Worm (Caenorhabditis elegans) whole organism, L4 larva: Measurements from ENCODE around the gene taf-3.

ENCODE experiments used
- D1046.2 ChIP-seq: fragments of 200-800 bp; sonication (Bioruptor generic); IDR thresholded peaks from 2 replicates; pipeline ENCODE4 v1.3.6; 2022; ENCODE audit warnings: missing genetic modification characterization, missing compliant biosample characterization
- F26F4.8 ChIP-seq: fragments of 200-800 bp; sonication (Bioruptor generic); conservative IDR thresholded peaks from 2 replicates; pipeline ENCODE4 v1.3.6; 2022; ENCODE audit warnings: missing genetic modification characterization, missing compliant biosample characterization
- F44E2.7 ChIP-seq: fragments of 200-800 bp; sonication (Bioruptor generic); IDR thresholded peaks from 2 replicates; pipeline ENCODE4 v2.1.2; 2022; ENCODE audit warnings: missing genetic modification characterization, missing compliant biosample characterization
- T26A8.4 ChIP-seq: fragments of 200-800 bp; sonication (Bioruptor generic); IDR thresholded peaks from 2 replicates; pipeline ENCODE4 v1.3.6; 2022; ENCODE audit warnings: missing genetic modification characterization, missing compliant biosample characterization
- Y105C5A.15 ChIP-seq: fragments of 200-800 bp; sonication (Bioruptor generic); IDR thresholded peaks from 2 replicates; pipeline ENCODE4 v1.3.6; 2022; ENCODE audit warnings: missing genetic modification characterization, missing compliant biosample characterization
- Y75B8A.6 ChIP-seq: fragments of 200-800 bp; sonication (Bioruptor generic); IDR thresholded peaks from 2 replicates; pipeline ENCODE4 v1.3.6; 2022; ENCODE audit warnings: missing genetic modification reagents, missing genetic modification characterization, missing compliant biosample characterization
- ZK546.5 ChIP-seq, 2 experiments: sonication (generic microtip); optimal IDR thresholded peaks; 2 replicates each; lab custom pipeline; 2017; ENCODE audit warnings: missing biosample characterization in 2 of 2, missing genetic modification characterization in 2 of 2
- aha-1 ChIP-seq: fragments of 150-350 bp; peaks from one replicate; lab custom pipeline; 2014; ENCODE audit warnings: missing biosample characterization, missing genetic modification characterization
- arid-1 ChIP-seq: fragments of 200-800 bp; sonication (Bioruptor generic); conservative IDR thresholded peaks from 2 replicates; pipeline ENCODE4 v1.3.6; 2022; ENCODE audit warnings: missing genetic modification reagents, missing genetic modification characterization, missing compliant biosample characterization
- ceh-20 ChIP-seq: fragments of 200-800 bp; sonication (Bioruptor generic); IDR thresholded peaks from 2 replicates; pipeline ENCODE4 v1.3.6; 2022; ENCODE audit warnings: missing genetic modification reagents, missing genetic modification characterization, missing compliant biosample characterization
- ceh-62 ChIP-seq: sonication (generic microtip); optimal IDR thresholded peaks from 2 replicates; lab custom pipeline; 2017; ENCODE audit warnings: missing biosample characterization, missing genetic modification characterization
- dmd-6 ChIP-seq: fragments of 200-800 bp; sonication (Bioruptor generic); IDR thresholded peaks from 2 replicates; pipeline ENCODE4 v1.3.6; 2022; ENCODE audit warnings: missing genetic modification reagents, missing genetic modification characterization, missing compliant biosample characterization
- dpl-1 ChIP-seq: fragments of 150-350 bp; optimal IDR thresholded peaks from 2 replicates; lab custom pipeline; 2014; ENCODE audit warnings: missing biosample characterization, missing genetic modification reagents, missing genetic modification characterization
- duxl-1 ChIP-seq: sonication (generic microtip); optimal IDR thresholded peaks from 2 replicates; lab custom pipeline; 2016; ENCODE audit warnings: mild to moderate bottlenecking, missing genetic modification characterization, moderate library complexity, missing compliant biosample characterization; ENCODE audit not compliant: poor library complexity
- dve-1 ChIP-seq: sonication (generic microtip); optimal IDR thresholded peaks from 2 replicates; lab custom pipeline; 2017; ENCODE audit warnings: antibody characterized with exemption, mild to moderate bottlenecking, missing genetic modification characterization, missing compliant biosample characterization; ENCODE audit not compliant: insufficient read depth
- fkh-10 ChIP-seq: fragments of 150-350 bp; optimal IDR thresholded peaks from 2 replicates; lab custom pipeline; 2014; ENCODE audit warnings: missing biosample characterization, missing genetic modification reagents, missing genetic modification characterization
- gei-8 ChIP-seq: fragments of 200-800 bp; sonication (Bioruptor generic); optimal IDR thresholded peaks from 2 replicates; lab custom pipeline; 2018; ENCODE audit warnings: mild to moderate bottlenecking, missing genetic modification characterization, missing compliant biosample characterization
- hif-1 ChIP-seq, 2 experiments: sonication (generic microtip); optimal IDR thresholded peaks; 2 replicates each; lab custom pipeline; 2016 to 2017; ENCODE audit warnings: missing compliant biosample characterization in 2 of 2, missing genetic modification characterization in 2 of 2, missing genetic modification reagents in 2 of 2, missing genotype in 2 of 2, mild to moderate bottlenecking in 1 of 2
- hlh-11 ChIP-seq: fragments of 200-800 bp; sonication (Bioruptor generic); optimal IDR thresholded peaks from 2 replicates; lab custom pipeline; 2018; ENCODE audit warnings: mild to moderate bottlenecking, missing genetic modification characterization, missing compliant biosample characterization
- hlh-30 ChIP-seq: sonication (generic microtip); optimal IDR thresholded peaks from 2 replicates; lab custom pipeline; 2017; ENCODE audit warnings: antibody characterized with exemption, mild to moderate bottlenecking, missing genetic modification characterization, missing compliant biosample characterization; ENCODE audit not compliant: insufficient read depth
- jun-1 ChIP-seq: fragments of 150-350 bp; optimal IDR thresholded peaks from 2 replicates; lab custom pipeline; 2014; ENCODE audit warnings: missing biosample characterization, missing genetic modification reagents, missing genetic modification characterization
- lim-7 ChIP-seq: fragments of 200-800 bp; sonication (Bioruptor generic); IDR thresholded peaks from 2 replicates; pipeline ENCODE4 v1.3.6; 2022; ENCODE audit warnings: missing genetic modification characterization, missing compliant biosample characterization
- lin-13 ChIP-seq: fragments of 150-350 bp; optimal IDR thresholded peaks from 2 replicates; lab custom pipeline; 2014; ENCODE audit warnings: missing biosample characterization, missing genetic modification reagents, missing genetic modification characterization
- lin-38 ChIP-seq: fragments of 200-800 bp; sonication (Bioruptor generic); IDR thresholded peaks from 2 replicates; pipeline ENCODE4 v1.3.6; 2022; ENCODE audit warnings: missing genetic modification reagents, missing genetic modification characterization, missing compliant biosample characterization
- lir-3 ChIP-seq: sonication (generic microtip); optimal IDR thresholded peaks from 2 replicates; lab custom pipeline; 2016; ENCODE audit warnings: mild to moderate bottlenecking, missing genetic modification characterization, missing compliant biosample characterization
- lsy-2 ChIP-seq, 2 experiments: fragments of 150-350 bp in 1 of 2; sonication (generic microtip) in 1 of 2; optimal IDR thresholded peaks; 2 replicates each; lab custom pipeline; 2014 to 2017; ENCODE audit warnings: missing biosample characterization in 2 of 2, missing genetic modification characterization in 2 of 2
- madf-9 ChIP-seq: fragments of 200-800 bp; sonication (Bioruptor generic); conservative IDR thresholded peaks from 2 replicates; pipeline ENCODE4 v1.3.6; 2022; ENCODE audit warnings: missing genetic modification reagents, missing genetic modification characterization, missing compliant biosample characterization
- mdl-1 ChIP-seq, 2 experiments: fragments of 150-350 bp in 1 of 2; sonication (generic microtip) in 1 of 2; optimal IDR thresholded peaks; 2 replicates each; lab custom pipeline; 2014 to 2017; ENCODE audit warnings: missing biosample characterization in 2 of 2, missing genetic modification characterization in 2 of 2
- mdt-29 ChIP-seq: fragments of 200-800 bp; sonication (Bioruptor generic); IDR thresholded peaks from 2 replicates; pipeline ENCODE4 v1.3.6; 2022; ENCODE audit warnings: missing genetic modification reagents, missing genetic modification characterization, missing compliant biosample characterization
- mep-1 ChIP-seq: fragments of 150-350 bp; sonication (generic microtip); optimal IDR thresholded peaks from 3 replicates; lab custom pipeline; 2014; ENCODE audit warnings: missing biosample characterization, missing genetic modification characterization
- mes-2 ChIP-seq: sonication (generic microtip); optimal IDR thresholded peaks from 2 replicates; lab custom pipeline; 2016; ENCODE audit warnings: missing genotype, mild to moderate bottlenecking, missing genetic modification characterization, missing compliant biosample characterization; ENCODE audit not compliant: poor library complexity, severe bottlenecking
- mxl-3 ChIP-seq: fragments of 200-800 bp; sonication (Bioruptor generic); optimal IDR thresholded peaks from 2 replicates; lab custom pipeline; 2018; ENCODE audit warnings: mild to moderate bottlenecking, missing genetic modification characterization, missing compliant biosample characterization
- nhr-102 ChIP-seq: sonication (generic microtip); optimal IDR thresholded peaks from 2 replicates; lab custom pipeline; 2016; ENCODE audit warnings: mild to moderate bottlenecking, missing genetic modification characterization, moderate library complexity, missing compliant biosample characterization
- nhr-111 ChIP-seq: fragments of 200-800 bp; sonication (Bioruptor generic); optimal IDR thresholded peaks from 2 replicates; lab custom pipeline; 2018; ENCODE audit warnings: mild to moderate bottlenecking, missing genetic modification characterization, missing compliant biosample characterization
- nhr-25 ChIP-seq: sonication (generic microtip); optimal IDR thresholded peaks from 2 replicates; lab custom pipeline; 2017; ENCODE audit warnings: missing genetic modification characterization, mild to moderate bottlenecking, missing compliant biosample characterization, antibody characterized with exemption, moderate library complexity, borderline replicate concordance; ENCODE audit not compliant: insufficient read depth
- nhr-41 ChIP-seq: fragments of 200-800 bp; sonication (Bioruptor generic); IDR thresholded peaks from 2 replicates; pipeline ENCODE4 v1.3.6; 2022; ENCODE audit warnings: missing genetic modification reagents, missing genetic modification characterization, missing compliant biosample characterization
- nhr-42 ChIP-seq: fragments of 200-800 bp; sonication (Bioruptor generic); IDR thresholded peaks from 2 replicates; pipeline ENCODE4 v1.3.6; 2022; ENCODE audit warnings: missing genetic modification characterization, missing compliant biosample characterization
- pha-4 ChIP-seq, 2 experiments: fragments of 150-350 bp in 1 of 2; fragments of 200-800 bp in 1 of 2; sonication (Bioruptor generic) in 1 of 2; IDR thresholded peaks in 1 of 2; optimal IDR thresholded peaks in 1 of 2; 2 replicates each; pipeline versions ENCODE4 v1.3.6 to Lab custom; 2014 to 2022; ENCODE audit warnings: missing genetic modification characterization in 2 of 2, missing genetic modification reagents in 2 of 2, missing biosample characterization in 1 of 2, missing compliant biosample characterization in 1 of 2
- pqm-1 ChIP-seq: sonication (generic microtip); optimal IDR thresholded peaks from 2 replicates; lab custom pipeline; 2017; ENCODE audit warnings: missing biosample characterization, missing genetic modification characterization
- rbr-2 ChIP-seq: sonication (generic microtip); optimal IDR thresholded peaks from 2 replicates; lab custom pipeline; 2016; ENCODE audit warnings: missing genotype, missing genetic modification characterization, missing compliant biosample characterization
- sdz-12 ChIP-seq: fragments of 200-800 bp; sonication (Bioruptor generic); optimal IDR thresholded peaks from 2 replicates; lab custom pipeline; 2018; ENCODE audit warnings: mild to moderate bottlenecking, missing genetic modification characterization, missing compliant biosample characterization
- snpc-4 ChIP-seq: fragments of 150-350 bp; optimal IDR thresholded peaks from 2 replicates; lab custom pipeline; 2014; ENCODE audit warnings: missing biosample characterization, missing genetic modification characterization
- spr-3 ChIP-seq: fragments of 200-800 bp; sonication (Bioruptor generic); optimal IDR thresholded peaks from 2 replicates; lab custom pipeline; 2018; ENCODE audit warnings: mild to moderate bottlenecking, missing genetic modification characterization, missing compliant biosample characterization
- tag-97 ChIP-seq: fragments of 200-800 bp; sonication (Bioruptor generic); IDR thresholded peaks from 2 replicates; pipeline ENCODE4 v1.3.6; 2022; ENCODE audit warnings: missing genetic modification characterization, missing compliant biosample characterization
- tra-1 ChIP-seq: fragments of 200-800 bp; sonication (Bioruptor generic); IDR thresholded peaks from 2 replicates; pipeline ENCODE4 v1.3.6; 2022; ENCODE audit warnings: missing genetic modification reagents, missing genetic modification characterization, missing compliant biosample characterization
- unc-62 ChIP-seq, 3 experiments: fragments of 150-350 bp in 1 of 3; sonication (generic microtip); optimal IDR thresholded peaks in 2 of 3; peaks in 1 of 3; 1 replicate in 1 of 3; 2 replicates in 2 of 3; lab custom pipeline; 2014 to 2017; ENCODE audit warnings: missing biosample characterization in 3 of 3, missing genetic modification characterization in 3 of 3, missing genetic modification reagents in 3 of 3, missing genotype in 1 of 3
- vab-7 ChIP-seq: fragments of 200-800 bp; sonication (Bioruptor generic); IDR thresholded peaks from 2 replicates; pipeline ENCODE4 v1.3.6; 2022; ENCODE audit warnings: missing genetic modification reagents, missing genetic modification characterization, missing compliant biosample characterization
- zip-2 ChIP-seq: fragments of 150-350 bp; optimal IDR thresholded peaks from 2 replicates; lab custom pipeline; 2014; ENCODE audit warnings: missing biosample characterization, missing genetic modification characterization
- ztf-11 ChIP-seq: fragments of 150-350 bp; optimal IDR thresholded peaks from 2 replicates; lab custom pipeline; 2014; ENCODE audit warnings: missing biosample characterization, missing genetic modification characterization

taf-3 gene

ce11 chrX:16331932-16332485, at the start of gene taf-3 (continued):
- TF ChIP-seq nhr-41 (GFP tag; lab: Robert Waterston, UW) (no peak), ztf-11 (tag; lab: Kevin White, UChicago) (no peak), lsy-2 (tag; optimal IDR thresholded peaks at IDR 0.05; lab: Kevin White, UChicago) (peak in 1 of 2 experiments; percentile 61), duxl-1 (no peak), pqm-1 (tag; lab: Kevin White, UChicago) (no peak), mes-2 (tag; lab: Kevin White, UChicago) (peak; percentile 76), mep-1 (tag; lab: Kevin White, UChicago) (peak; percentile 70), spr-3 (GFP tag; lab: Kevin White, UChicago) (no peak), ceh-20 (no peak), jun-1 (tag; lab: Kevin White, UChicago) (no peak), Y75B8A.6 (GFP tag; lab: Robert Waterston, UW) (no peak), gei-8 (GFP tag; lab: Kevin White, UChicago) (no peak), hlh-30 (tag; lab: Kevin White, UChicago) (peak; percentile 52), pha-4 (GFP tag; IDR thresholded peaks at IDR 0.05; lab: Robert Waterston, UW) (no peak), pha-4 (tag; optimal IDR thresholded peaks at IDR 0.05; lab: Kevin White, UChicago) (peak; percentile 66), madf-9 (no peak), nhr-25 (tag; lab: Kevin White, UChicago) (no peak), nhr-111 (no peak), zip-2 (no peak), dpl-1 (GFP tag; lab: Kevin White, UChicago) (no peak), nhr-42 (GFP tag; lab: Robert Waterston, UW) (no peak), F44E2.7 (no peak), lin-13 (GFP tag; lab: Kevin White, UChicago) (peak; percentile 11), dve-1 (tag; lab: Kevin White, UChicago) (peak; percentile 67), F26F4.8 (no peak), Y105C5A.15 (GFP tag; lab: Robert Waterston, UW) (no peak), lin-38 (GFP tag; lab: Robert Waterston, UW) (peak; percentile 52), mdl-1 (tag; optimal IDR thresholded peaks at IDR 0.05; lab: Kevin White, UChicago) (peak in 1 of 2 experiments; percentile 41), hlh-11 (tag; lab: Kevin White, UChicago) (peak; percentile 46), rbr-2 (tag; lab: Kevin White, UChicago) (peak; percentile 52), ceh-62 (tag; lab: Kevin White, UChicago) (no peak), nhr-102 (no peak), aha-1 (tag; lab: Kevin White, UChicago) (peak; percentile 93), tag-97 (GFP tag; lab: Robert Waterston, UW) (no peak), T26A8.4 (GFP tag; lab: Robert Waterston, UW) (no peak), unc-62 (GFP tag; optimal IDR thresholded peaks at IDR 0.05 in 1 of 2; lab: Kevin White, UChicago) (peak in 1 of 2 experiments; percentile 78), unc-62 (tag; optimal IDR thresholded peaks at IDR 0.05; lab: Kevin White, UChicago) (no peak), fkh-10 (GFP tag; lab: Kevin White, UChicago) (no peak), sdz-12 (GFP tag; lab: Kevin White, UChicago) (no peak), mdt-29 (GFP tag; lab: Robert Waterston, UW) (no peak), arid-1 (GFP tag; lab: Robert Waterston, UW) (no peak), D1046.2 (no peak), vab-7 (no peak), snpc-4 (no peak), ZK546.5 (tag; optimal IDR thresholded peaks at IDR 0.05; lab: Kevin White, UChicago) (no peak), tra-1 (GFP tag; lab: Robert Waterston, UW) (no peak), hif-1 (tag; optimal IDR thresholded peaks at IDR 0.05; lab: Kevin White, UChicago) (no peak), lim-7 (GFP tag; lab: Robert Waterston, UW) (no peak), mxl-3 (GFP tag; lab: Kevin White, UChicago) (peak; percentile 38), lir-3 (tag; lab: Kevin White, UChicago) (no peak), dmd-6 (GFP tag; lab: Robert Waterston, UW) (peak; percentile 42; the same call in 1 of the 2 replicates)
